Worm (Caenorhabditis elegans) whole organism, young adult: ENCODE measurements around the gene T13A10.1.
"Not testable (repeated sequence)": the region's sequence is repeated elsewhere in the genome, so short reads cannot be mapped to it uniquely, and the experiment has no call there.

ENCODE experiments used
- ZK185.1 ChIP-seq: sonication (generic microtip); optimal IDR thresholded peaks from 2 replicates; lab custom pipeline; 2016; ENCODE audit warnings: mild to moderate bottlenecking, missing genetic modification characterization, missing compliant biosample characterization; ENCODE audit not compliant: poor library complexity, severe bottlenecking
- hrde-1 ChIP-seq: sonication (generic microtip); optimal IDR thresholded peaks from 2 replicates; lab custom pipeline; 2016; ENCODE audit warnings: missing genetic modification characterization, mild to moderate bottlenecking, missing compliant biosample characterization, moderate library complexity, missing genotype, missing genetic modification reagents, borderline replicate concordance
- lsy-27 ChIP-seq: sonication (generic microtip); optimal IDR thresholded peaks from 2 replicates; lab custom pipeline; 2017; ENCODE audit warnings: missing genetic modification characterization, mild to moderate bottlenecking, missing compliant biosample characterization, antibody characterized with exemption, missing genotype, borderline replicate concordance; ENCODE audit not compliant: insufficient read depth
- snpc-4 ChIP-seq, 5 experiments: fragments of 150-350 bp in 1 of 5; sonication (generic microtip) in 4 of 5; optimal IDR thresholded peaks; 2 replicates each; lab custom pipeline; 2014 to 2018; ENCODE audit warnings: missing genetic modification characterization in 5 of 5, missing biosample characterization in 3 of 5, antibody characterized with exemption in 2 of 5, mild to moderate bottlenecking in 2 of 5, missing compliant biosample characterization in 2 of 5, missing genotype in 2 of 5, moderate library complexity in 2 of 5, missing genetic modification reagents in 1 of 5
- unc-130 ChIP-seq: sonication (generic microtip); optimal IDR thresholded peaks from 2 replicates; lab custom pipeline; 2016; ENCODE audit warnings: missing genetic modification reagents, missing genetic modification characterization, missing compliant biosample characterization
- unc-62 ChIP-seq: fragments of 150-350 bp; optimal IDR thresholded peaks from 2 replicates; lab custom pipeline; 2014; ENCODE audit warnings: missing biosample characterization, missing genetic modification reagents, missing genetic modification characterization

DNA sequence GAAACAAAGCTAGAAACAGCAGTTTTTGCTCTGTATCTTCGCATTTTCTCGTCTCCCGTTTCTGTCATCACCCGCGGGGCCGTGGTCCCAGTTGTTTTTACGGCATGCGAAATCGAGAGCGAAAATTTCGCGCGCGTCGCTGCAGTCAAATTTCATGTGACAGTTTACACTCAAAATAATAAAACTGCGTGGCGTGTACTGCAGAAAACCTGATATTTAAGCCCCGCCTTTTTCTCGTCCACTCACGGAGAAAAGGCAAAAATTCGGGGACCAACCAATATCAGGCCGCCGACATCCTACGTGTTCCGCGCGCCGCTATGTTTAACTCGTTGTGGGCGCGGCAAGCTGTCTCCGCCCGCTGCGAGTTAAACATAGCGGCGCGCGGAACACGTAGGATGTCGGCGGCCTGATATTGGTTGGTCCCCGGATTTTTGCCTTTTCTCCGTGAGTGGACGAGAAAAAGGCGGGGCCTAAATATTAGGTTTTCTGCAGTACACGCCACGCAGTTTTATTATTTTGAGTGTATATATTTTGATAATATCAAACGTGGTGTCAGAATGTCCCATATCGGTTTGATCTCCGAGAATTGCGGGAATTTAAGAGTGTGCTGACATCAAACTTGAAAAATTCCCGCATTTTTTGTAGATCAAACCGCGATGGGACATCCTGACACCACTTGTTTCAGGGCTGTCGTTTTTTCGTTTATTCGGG is 44.5 kb downstream of the T13A10.1 start:
- not testable (repeated sequence) for TF ChIP-seq ZK185.1 (tag; lab: Kevin White, UChicago); unc-130 (GFP tag; lab: Kevin White, UChicago); hrde-1 (tag; lab: Kevin White, UChicago); unc-62 (GFP tag; lab: Kevin White, UChicago); lsy-27 (tag; lab: Kevin White, UChicago)
- TF ChIP-seq snpc-4 (GFP tag; optimal IDR thresholded peaks at IDR 0.05; lab: Kevin White, UChicago) = peak; percentile 8
- TF ChIP-seq snpc-4 (tag; optimal IDR thresholded peaks at IDR 0.05; lab: Kevin White, UChicago) = peak in 3 of 4 experiments; percentile 47 to 93 (median 85)
